Worm (Caenorhabditis elegans): ENCODE measurements around the gene F54F12.2.

ce11 chrIII:13062989-13063388 is 23.1 kb downstream of the F54F12.2 start:
- TF ChIP-seq klf-2 (GFP tag; conservative IDR thresholded peaks at IDR 0.05): no peak
- TF ChIP-seq T22C8.4 (GFP tag; IDR thresholded peaks at IDR 0.05): no peak
- TF ChIP-seq ztf-23 (GFP tag; IDR thresholded peaks at IDR 0.05): no peak
- TF ChIP-seq ztf-29 (GFP tag; IDR thresholded peaks at IDR 0.05): no peak
- TF ChIP-seq ref-1 (GFP tag; conservative IDR thresholded peaks at IDR 0.05): no peak
- no peak for TF ChIP-seq cog-1 (tag; optimal IDR thresholded peaks at IDR 0.05)
